Worm (Caenorhabditis elegans) whole organism, mixed stage, embryonic: Measurements from ENCODE around the gene C33D9.6.

Source experiments
- ces-1 ChIP-seq: fragments of 150-350 bp; optimal IDR thresholded peaks from 2 replicates; lab custom pipeline; 2014; ENCODE audit warnings: missing biosample characterization, missing genetic modification reagents, missing genetic modification characterization
- drap-1 ChIP-seq: fragments of 200-800 bp; sonication (Bioruptor generic); optimal IDR thresholded peaks from 3 replicates; lab custom pipeline; 2018; ENCODE audit warnings: mild to moderate bottlenecking, missing genetic modification characterization, missing compliant biosample characterization
- elt-3 ChIP-seq: fragments of 150-350 bp; optimal IDR thresholded peaks from 2 replicates; lab custom pipeline; 2014; ENCODE audit warnings: missing biosample characterization, missing genetic modification characterization
- hlh-1 ChIP-seq: fragments of 150-350 bp; optimal IDR thresholded peaks from 2 replicates; lab custom pipeline; 2014; ENCODE audit warnings: missing biosample characterization, missing genetic modification reagents, missing genetic modification characterization
- lsy-2 ChIP-seq: fragments of 150-350 bp; optimal IDR thresholded peaks from 2 replicates; lab custom pipeline; 2014; ENCODE audit warnings: missing biosample characterization, missing genetic modification characterization
- nhr-237 ChIP-seq: fragments of 150-350 bp; optimal IDR thresholded peaks from 2 replicates; lab custom pipeline; 2014; ENCODE audit warnings: missing biosample characterization, missing genetic modification characterization
- pha-4 ChIP-seq: fragments of 150-350 bp; optimal IDR thresholded peaks from 2 replicates; lab custom pipeline; 2018; ENCODE audit warnings: missing biosample characterization, missing genetic modification reagents, missing genetic modification characterization
- snpc-4 ChIP-seq: fragments of 150-350 bp; optimal IDR thresholded peaks from 2 replicates; lab custom pipeline; 2014; ENCODE audit warnings: missing biosample characterization, missing genetic modification characterization
- unc-39 ChIP-seq: fragments of 150-350 bp; optimal IDR thresholded peaks from 2 replicates; lab custom pipeline; 2014; ENCODE audit warnings: missing biosample characterization, missing genetic modification characterization
- unc-62 ChIP-seq: fragments of 150-350 bp; optimal IDR thresholded peaks from 2 replicates; lab custom pipeline; 2014; ENCODE audit warnings: missing biosample characterization, missing genetic modification reagents, missing genetic modification characterization
- ztf-11 ChIP-seq: fragments of 150-350 bp; optimal IDR thresholded peaks from 2 replicates; lab custom pipeline; 2014; ENCODE audit warnings: missing biosample characterization, missing genetic modification characterization

- no peak for TF ChIP-seq lsy-2
- no peak for TF ChIP-seq snpc-4
- TF ChIP-seq ztf-11 (tag; lab: Kevin White, UChicago): no peak
- TF ChIP-seq hlh-1 (tag; lab: Kevin White, UChicago): no peak
- no peak for TF ChIP-seq elt-3 (tag; lab: Kevin White, UChicago)
- TF ChIP-seq ces-1 (GFP tag; lab: Kevin White, UChicago): no peak
- TF ChIP-seq nhr-237 (tag; lab: Kevin White, UChicago): no peak
- no peak for TF ChIP-seq unc-62
- TF ChIP-seq unc-39 (tag; lab: Kevin White, UChicago): no peak
- no peak for TF ChIP-seq pha-4 (tag; lab: Kevin White, UChicago)
- no peak for TF ChIP-seq drap-1 (GFP tag; lab: Kevin White, UChicago)
Observed at ce11 chrIV:8794895-8795665, 17.1 kb upstream of the C33D9.6 start.
